Worm (Caenorhabditis elegans) whole organism, L1 larva: Measurements from ENCODE around the gene glb-4.

Experiments used
- C04F5.9 ChIP-seq: sonication (generic microtip); optimal IDR thresholded peaks from 2 replicates; lab custom pipeline; 2016; ENCODE audit warnings: missing genetic modification characterization, missing compliant biosample characterization
- C34B4.2 ChIP-seq: sonication (generic microtip); optimal IDR thresholded peaks from 2 replicates; lab custom pipeline; 2017; ENCODE audit warnings: mild to moderate bottlenecking, missing genetic modification characterization, missing compliant biosample characterization
- F16B12.6 ChIP-seq: fragments of 150-350 bp; optimal IDR thresholded peaks from 2 replicates; lab custom pipeline; 2014; ENCODE audit warnings: missing biosample characterization, missing genetic modification characterization
- ceh-82 ChIP-seq, 3 experiments: fragments of 150-350 bp in 1 of 3; sonication (generic microtip) in 2 of 3; optimal IDR thresholded peaks; 2 replicates each; lab custom pipeline; 2014 to 2017; ENCODE audit warnings: missing biosample characterization in 3 of 3, missing genetic modification characterization in 3 of 3
- ceh-88 ChIP-seq: fragments of 200-800 bp; sonication (Bioruptor generic); IDR thresholded peaks from 2 replicates; pipeline ENCODE4 v1.3.6; 2022; ENCODE audit warnings: missing genetic modification characterization, missing compliant biosample characterization
- ces-1 ChIP-seq: fragments of 150-350 bp; optimal IDR thresholded peaks from 2 replicates; lab custom pipeline; 2014; ENCODE audit warnings: missing biosample characterization, missing genetic modification reagents, missing genetic modification characterization
- dpl-1 ChIP-seq, 3 experiments: fragments of 150-350 bp in 2 of 3; sonication (generic microtip) in 1 of 3; optimal IDR thresholded peaks; 2 replicates each; lab custom pipeline; 2014 to 2017; ENCODE audit warnings: missing biosample characterization in 3 of 3, missing genetic modification characterization in 3 of 3, missing genetic modification reagents in 3 of 3
- dsc-1 ChIP-seq: sonication (generic microtip); optimal IDR thresholded peaks from 2 replicates; lab custom pipeline; 2016; ENCODE audit warnings: mild to moderate bottlenecking, missing genetic modification characterization, missing compliant biosample characterization
- elt-2 ChIP-seq: sonication (generic microtip); optimal IDR thresholded peaks from 2 replicates; lab custom pipeline; 2016; ENCODE audit warnings: missing genetic modification characterization, mild to moderate bottlenecking, inconsistent platforms, missing compliant biosample characterization, missing genetic modification reagents
- fkh-10 ChIP-seq: sonication (generic microtip); optimal IDR thresholded peaks from 2 replicates; lab custom pipeline; 2017; ENCODE audit warnings: missing biosample characterization, missing genetic modification reagents, missing genetic modification characterization
- fkh-4 ChIP-seq: sonication (generic microtip); optimal IDR thresholded peaks from 2 replicates; lab custom pipeline; 2016; ENCODE audit warnings: missing compliant biosample characterization, missing genetic modification characterization, borderline replicate concordance
- grh-1 ChIP-seq: fragments of 200-800 bp; sonication (Bioruptor generic); IDR thresholded peaks from 2 replicates; pipeline ENCODE4 v1.3.6; 2022; ENCODE audit warnings: missing genetic modification reagents, missing genetic modification characterization, missing compliant biosample characterization
- hlh-4 ChIP-seq: sonication (generic microtip); optimal IDR thresholded peaks from 2 replicates; lab custom pipeline; 2016; ENCODE audit warnings: mild to moderate bottlenecking, missing genetic modification characterization, missing compliant biosample characterization
- hpl-2 ChIP-seq: fragments of 150-350 bp; optimal IDR thresholded peaks from 2 replicates; lab custom pipeline; 2014; ENCODE audit warnings: missing biosample characterization, missing genetic modification reagents, missing genetic modification characterization
- isw-1 ChIP-seq: fragments of 200-800 bp; sonication (Bioruptor generic); IDR thresholded peaks from 2 replicates; pipeline ENCODE4 v1.3.6; 2022; ENCODE audit warnings: missing genetic modification characterization, missing compliant biosample characterization
- lin-14 ChIP-seq: fragments of 200-800 bp; sonication (Bioruptor generic); optimal IDR thresholded peaks from 2 replicates; lab custom pipeline; 2018; ENCODE audit warnings: mild to moderate bottlenecking, missing genetic modification characterization, moderate library complexity, missing compliant biosample characterization
- lsy-2 ChIP-seq, 2 experiments: fragments of 150-350 bp; optimal IDR thresholded peaks; 2 replicates each; lab custom pipeline; 2014; ENCODE audit warnings: missing biosample characterization in 2 of 2, missing genetic modification characterization in 2 of 2
- mef-2 ChIP-seq: fragments of 150-350 bp; optimal IDR thresholded peaks from 2 replicates; lab custom pipeline; 2014; ENCODE audit warnings: missing biosample characterization, missing genetic modification characterization
- mep-1 ChIP-seq: fragments of 150-350 bp; optimal IDR thresholded peaks from 2 replicates; lab custom pipeline; 2014; ENCODE audit warnings: missing biosample characterization, missing genetic modification characterization
- nhr-11 ChIP-seq: fragments of 150-350 bp; optimal IDR thresholded peaks from 2 replicates; lab custom pipeline; 2014; ENCODE audit warnings: missing biosample characterization, missing genetic modification characterization
- nhr-12 ChIP-seq: sonication (generic microtip); optimal IDR thresholded peaks from 2 replicates; lab custom pipeline; 2017; ENCODE audit warnings: missing biosample characterization, missing genetic modification characterization
- nhr-20 ChIP-seq: sonication (generic microtip); optimal IDR thresholded peaks from 2 replicates; lab custom pipeline; 2016; ENCODE audit warnings: mild to moderate bottlenecking, missing genetic modification characterization, missing compliant biosample characterization
- nhr-28 ChIP-seq: fragments of 150-350 bp; optimal IDR thresholded peaks from 2 replicates; lab custom pipeline; 2014; ENCODE audit warnings: missing biosample characterization, missing genetic modification characterization
- nhr-76 ChIP-seq: sonication (generic microtip); optimal IDR thresholded peaks from 2 replicates; lab custom pipeline; 2017; ENCODE audit warnings: missing biosample characterization, missing genetic modification characterization
- nhr-84 ChIP-seq: sonication (generic microtip); optimal IDR thresholded peaks from 2 replicates; lab custom pipeline; 2017; ENCODE audit warnings: missing biosample characterization, missing genetic modification characterization
- nhr-90 ChIP-seq: sonication (generic microtip); optimal IDR thresholded peaks from 2 replicates; lab custom pipeline; 2016; ENCODE audit warnings: mild to moderate bottlenecking, missing genetic modification characterization, missing compliant biosample characterization; ENCODE audit not compliant: poor library complexity
- pag-3 ChIP-seq: sonication (generic microtip); optimal IDR thresholded peaks from 2 replicates; lab custom pipeline; 2017; ENCODE audit warnings: missing genetic modification characterization, mild to moderate bottlenecking, missing compliant biosample characterization, antibody characterized with exemption, borderline replicate concordance; ENCODE audit not compliant: insufficient read depth
- pax-3 ChIP-seq: fragments of 200-800 bp; sonication (Bioruptor generic); optimal IDR thresholded peaks from 2 replicates; lab custom pipeline; 2018; ENCODE audit warnings: mild to moderate bottlenecking, missing genetic modification characterization, moderate library complexity, missing compliant biosample characterization
- rnt-1 ChIP-seq: sonication (generic microtip); optimal IDR thresholded peaks from 2 replicates; lab custom pipeline; 2016; ENCODE audit warnings: mild to moderate bottlenecking, missing genetic modification characterization, moderate library complexity, missing compliant biosample characterization
- snu-23 ChIP-seq: sonication (generic microtip); optimal IDR thresholded peaks from 2 replicates; lab custom pipeline; 2016; ENCODE audit warnings: missing genetic modification characterization, missing compliant biosample characterization
- sox-4 ChIP-seq: sonication (generic microtip); optimal IDR thresholded peaks from 2 replicates; lab custom pipeline; 2016; ENCODE audit warnings: missing genetic modification characterization, missing compliant biosample characterization
- sptf-1 ChIP-seq: fragments of 150-350 bp; optimal IDR thresholded peaks from 2 replicates; lab custom pipeline; 2014; ENCODE audit warnings: missing biosample characterization, missing genetic modification characterization
- sup-37 ChIP-seq: fragments of 200-800 bp; sonication (Bioruptor generic); optimal IDR thresholded peaks from 2 replicates; lab custom pipeline; 2018; ENCODE audit warnings: mild to moderate bottlenecking, missing genetic modification characterization, missing compliant biosample characterization
- swsn-7 ChIP-seq: sonication (generic microtip); optimal IDR thresholded peaks from 2 replicates; lab custom pipeline; 2016; ENCODE audit warnings: missing genetic modification characterization, missing compliant biosample characterization
- tbx-2 ChIP-seq: sonication (generic microtip); optimal IDR thresholded peaks from 2 replicates; lab custom pipeline; 2016; ENCODE audit warnings: missing genetic modification characterization, missing compliant biosample characterization
- unc-30 ChIP-seq: sonication (generic microtip); optimal IDR thresholded peaks from 2 replicates; lab custom pipeline; 2017; ENCODE audit warnings: missing biosample characterization, missing genetic modification characterization
- unc-62 ChIP-seq: fragments of 150-350 bp; optimal IDR thresholded peaks from 2 replicates; lab custom pipeline; 2014; ENCODE audit warnings: missing biosample characterization, missing genetic modification reagents, missing genetic modification characterization
- unc-86 ChIP-seq: sonication (generic microtip); optimal IDR thresholded peaks from 2 replicates; lab custom pipeline; 2016; ENCODE audit warnings: missing genetic modification characterization, missing compliant biosample characterization
- vab-15 ChIP-seq: sonication (generic microtip); optimal IDR thresholded peaks from 2 replicates; lab custom pipeline; 2017; ENCODE audit warnings: missing genotype, mild to moderate bottlenecking, missing genetic modification characterization, missing compliant biosample characterization
- xbp-1 ChIP-seq: sonication (generic microtip); optimal IDR thresholded peaks from 2 replicates; lab custom pipeline; 2016; ENCODE audit warnings: missing genetic modification characterization, missing compliant biosample characterization

Gene glb-4

DNA sequence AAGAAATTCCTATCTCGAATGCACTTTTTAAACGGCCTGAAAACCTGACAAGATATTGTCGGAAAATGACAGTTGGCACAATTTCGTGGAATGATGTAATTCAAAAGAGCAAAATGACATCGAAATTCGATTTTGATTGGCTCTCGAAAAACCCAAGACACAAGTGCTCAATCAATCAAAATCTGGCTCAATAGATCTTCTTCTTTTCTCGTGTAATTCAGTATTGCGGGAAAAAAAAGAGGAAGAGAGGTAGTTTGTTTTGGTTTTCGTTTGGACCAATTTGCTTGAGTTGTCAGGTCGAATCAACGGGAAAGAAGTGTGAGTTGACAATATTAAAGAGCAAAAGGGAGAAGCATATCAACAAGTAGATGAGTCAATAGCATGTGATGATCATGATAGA lies 24.8 kb upstream of the glb-4 start (continued):
- TF ChIP-seq grh-1 (GFP tag; lab: Robert Waterston, UW) (no peak), unc-62 (GFP tag; lab: Kevin White, UChicago) (no peak), sup-37 (GFP tag; lab: Kevin White, UChicago) (no peak), xbp-1 (tag; lab: Kevin White, UChicago) (no peak), ces-1 (no peak), hpl-2 (GFP tag; lab: Kevin White, UChicago) (no peak), nhr-84 (no peak), fkh-10 (GFP tag; lab: Kevin White, UChicago) (no peak), C04F5.9 (no peak), ceh-88 (GFP tag; lab: Robert Waterston, UW) (no peak), dsc-1 (tag; lab: Kevin White, UChicago) (no peak), mep-1 (tag; lab: Kevin White, UChicago) (no peak), elt-2 (tag; lab: Kevin White, UChicago) (peak; percentile 4), lsy-2 (tag; optimal IDR thresholded peaks at IDR 0.05; lab: Kevin White, UChicago) (peak; percentile 31 to 57), pax-3 (tag; lab: Kevin White, UChicago) (no peak), C34B4.2 (no peak), dpl-1 (GFP tag; optimal IDR thresholded peaks at IDR 0.05; lab: Kevin White, UChicago) (no peak), snu-23 (GFP tag; lab: Kevin White, UChicago) (peak; percentile 11), unc-30 (tag; lab: Kevin White, UChicago) (no peak), isw-1 (GFP tag; lab: Robert Waterston, UW) (no peak), lin-14 (GFP tag; lab: Kevin White, UChicago) (peak; percentile 74), fkh-4 (tag; lab: Kevin White, UChicago) (no peak), nhr-90 (tag; lab: Kevin White, UChicago) (no peak), nhr-20 (tag; lab: Kevin White, UChicago) (no peak), hlh-4 (tag; lab: Kevin White, UChicago) (no peak), rnt-1 (tag; lab: Kevin White, UChicago) (peak; percentile 66)
- TF ChIP-seq, all 84 proteins: peak for 11

DNA sequence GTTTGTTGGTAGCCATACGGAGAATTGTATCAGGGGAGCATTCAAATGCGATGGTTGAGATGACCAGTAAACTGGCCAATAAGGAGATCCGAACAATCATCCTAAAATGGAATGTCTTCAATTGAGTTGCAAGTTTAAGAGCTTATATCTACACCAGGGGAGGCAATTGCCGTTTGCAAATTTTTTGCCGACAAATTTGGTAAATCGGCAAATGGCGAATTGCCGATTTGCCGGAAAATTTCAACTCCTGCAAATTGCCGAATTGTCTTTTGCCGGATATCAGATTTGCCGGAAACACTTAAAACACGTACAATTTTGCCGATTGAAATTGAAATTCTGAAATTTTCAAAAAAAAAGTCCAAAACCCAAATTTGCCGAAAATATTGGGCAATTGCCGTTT lies 23.8 kb upstream of the glb-4 start, which contains the start of gene F40F8.5:
F40F8.5 (minus strand) TSS at position 101 of the 400 bp plus-strand sequence.
- TF ChIP-seq sptf-1 (tag; lab: Kevin White, UChicago) (no peak), unc-86 (tag; lab: Kevin White, UChicago) (no peak), mef-2 (tag; lab: Kevin White, UChicago) (no peak), hlh-4 (tag; lab: Kevin White, UChicago) (no peak), mep-1 (tag; lab: Kevin White, UChicago) (no peak), nhr-90 (tag; lab: Kevin White, UChicago) (no peak), nhr-76 (tag; lab: Kevin White, UChicago) (no peak), sox-4 (tag; lab: Kevin White, UChicago) (no peak), nhr-28 (tag; lab: Kevin White, UChicago) (no peak), rnt-1 (tag; lab: Kevin White, UChicago) (no peak), ceh-82 (tag; optimal IDR thresholded peaks at IDR 0.05; lab: Kevin White, UChicago) (no peak), pag-3 (tag; lab: Kevin White, UChicago) (no peak), nhr-11 (tag; lab: Kevin White, UChicago) (no peak), nhr-12 (tag; lab: Kevin White, UChicago) (no peak), F16B12.6 (tag; lab: Kevin White, UChicago) (no peak), swsn-7 (tag; lab: Kevin White, UChicago) (no peak), grh-1 (GFP tag; lab: Robert Waterston, UW) (no peak), vab-15 (tag; lab: Kevin White, UChicago) (no peak), tbx-2 (no peak)
